Worm (Caenorhabditis elegans): ENCODE results near the gene trpa-1.

Gene trpa-1

ce11 chrIV:11923074-11923473 lies 58.7 kb downstream of the trpa-1 start, which contains the start of gene srlf-31:
srlf-31 (minus strand) TSS chrIV:11923174.
- TF ChIP-seq ceh-45 (GFP tag; IDR thresholded peaks at IDR 0.05) (no peak), C38D4.7 (GFP tag; optimal IDR thresholded peaks at IDR 0.05) (no peak)

ce11 chrIV:11924092-11924491 lies 59.8 kb downstream of the trpa-1 start:
- TF ChIP-seq ceh-18 (tag; optimal IDR thresholded peaks at IDR 0.05): no peak
- TF ChIP-seq unc-55 (GFP tag; optimal IDR thresholded peaks at IDR 0.05): peak; percentile 11

Measured in whole organism, late embryonic.